Fruit fly (Drosophila melanogaster): ENCODE results near the gene Acbp1.

DNA sequence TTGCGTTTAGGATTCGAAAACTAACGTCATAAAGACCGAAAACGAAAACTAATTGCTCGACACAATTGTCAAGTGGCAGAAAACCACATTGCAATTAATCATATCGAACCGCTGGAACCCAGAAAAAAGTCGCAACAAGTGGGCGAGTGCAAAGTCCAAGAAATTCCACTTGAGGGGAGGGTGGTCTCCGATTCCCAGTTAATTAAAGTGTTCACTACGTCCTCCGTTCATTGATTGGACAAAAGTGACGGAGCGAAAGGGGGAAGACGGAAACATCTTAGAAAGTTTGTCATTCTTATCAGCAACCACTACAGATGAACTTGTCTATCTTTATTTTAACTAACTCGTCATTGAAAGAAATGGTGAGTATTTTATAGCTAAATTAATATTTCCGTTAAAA lies 40.3 kb upstream of the Acbp1 start:
- peak; percentile 10 for TF ChIP-seq Hnf4 (GFP tag; optimal IDR thresholded peaks at IDR 0.05)
- no peak for TF ChIP-seq Jra (GFP tag; optimal IDR thresholded peaks at IDR 0.05)
- TF ChIP-seq brk (GFP tag; optimal IDR thresholded peaks at IDR 0.05) = no peak
- no peak for TF ChIP-seq CG32264 (GFP tag; optimal IDR thresholded peaks at IDR 0.05)
- TF ChIP-seq h (GFP tag; optimal IDR thresholded peaks at IDR 0.05) = no peak
- TF ChIP-seq br (GFP tag; optimal IDR thresholded peaks at IDR 0.05) = no peak
- no peak for TF ChIP-seq jim (GFP tag; optimal IDR thresholded peaks at IDR 0.05)
- TF ChIP-seq Dif (GFP tag; optimal IDR thresholded peaks at IDR 0.05; ENCODE audit: partially characterized antibody) = no peak
- TF ChIP-seq Vsx2 (GFP tag; optimal IDR thresholded peaks at IDR 0.05; ENCODE audit: partially characterized antibody) = no peak

All from whole organism, wandering third instar larva.